Worm (Caenorhabditis elegans): ENCODE measurements around the gene mccc-1.

The mccc-1 gene

ce11 chrIV:9884257-9884656, at the start of gene mccc-1, which contains the start of gene prp-18:
TSS of gene mccc-1 (plus strand) at chrIV:9884570.
TSS of gene prp-18 (minus strand) at chrIV:9884383.
- TF ChIP-seq daf-16 (GFP tag; optimal IDR thresholded peaks at IDR 0.05) (no peak), daf-16 (tag; optimal IDR thresholded peaks at IDR 0.05) (no peak), lin-38 (GFP tag; IDR thresholded peaks at IDR 0.05) (peak; percentile 94), unc-130 (GFP tag; optimal IDR thresholded peaks at IDR 0.05) (peak; percentile 64), Y75B8A.6 (GFP tag; IDR thresholded peaks at IDR 0.05) (no peak), rbr-2 (tag; optimal IDR thresholded peaks at IDR 0.05) (no peak), lin-39 (tag; optimal IDR thresholded peaks at IDR 0.05) (no peak), aha-1 (tag) (no peak), mdl-1 (tag; optimal IDR thresholded peaks at IDR 0.05) (no peak), spr-3 (GFP tag; optimal IDR thresholded peaks at IDR 0.05) (no peak), pqm-1 (tag; optimal IDR thresholded peaks at IDR 0.05) (no peak), mxl-2 (GFP tag; conservative IDR thresholded peaks at IDR 0.05) (no peak), mes-2 (tag; optimal IDR thresholded peaks at IDR 0.05; ENCODE audit: poor library complexity, severe bottlenecking) (peak; percentile 72), nhr-77 (tag; optimal IDR thresholded peaks at IDR 0.05) (peak; percentile 34), nhr-28 (tag; optimal IDR thresholded peaks at IDR 0.05) (peak; percentile 4), ztf-11 (tag; optimal IDR thresholded peaks at IDR 0.05) (no peak), nhr-76 (tag; optimal IDR thresholded peaks at IDR 0.05) (no peak), T20F7.1 (GFP tag; optimal IDR thresholded peaks at IDR 0.05) (peak; percentile 48), dpl-1 (GFP tag; optimal IDR thresholded peaks at IDR 0.05) (peak; percentile 61), hmg-1.1 (GFP tag; IDR thresholded peaks at IDR 0.05) (no peak), ama-1 (optimal IDR thresholded peaks at IDR 0.05) (no peak), aly-2 (tag; optimal IDR thresholded peaks at IDR 0.05) (no peak), gei-8 (GFP tag; optimal IDR thresholded peaks at IDR 0.05) (no peak), snpc-4 (tag; optimal IDR thresholded peaks at IDR 0.05) (no peak), lim-7 (GFP tag; IDR thresholded peaks at IDR 0.05) (no peak), dve-1 (tag; optimal IDR thresholded peaks at IDR 0.05; ENCODE audit: insufficient read depth) (no peak), pha-4 (GFP tag; IDR thresholded peaks at IDR 0.05) (no peak), pha-4 (tag; optimal IDR thresholded peaks at IDR 0.05) (no peak), dmd-8 (GFP tag; IDR thresholded peaks at IDR 0.05) (no peak), attf-4 (tag; optimal IDR thresholded peaks at IDR 0.05) (no peak), ZK546.5 (tag; optimal IDR thresholded peaks at IDR 0.05) (no peak), dmd-6 (GFP tag; IDR thresholded peaks at IDR 0.05) (no peak), skn-1 (tag; optimal IDR thresholded peaks at IDR 0.05) (no peak), Y105C5A.15 (GFP tag; IDR thresholded peaks at IDR 0.05) (no peak), mep-1 (tag; optimal IDR thresholded peaks at IDR 0.05) (no peak), F37D6.2 (tag; optimal IDR thresholded peaks at IDR 0.05) (no peak), daf-8 (GFP tag; IDR thresholded peaks at IDR 0.05) (no peak), nhr-41 (GFP tag; IDR thresholded peaks at IDR 0.05) (no peak), zip-11 (GFP tag; IDR thresholded peaks at IDR 0.05) (no peak), hlh-11 (tag; optimal IDR thresholded peaks at IDR 0.05) (peak; percentile 3), madf-5 (GFP tag; IDR thresholded peaks at IDR 0.05) (0 out of 4 replicates have a peak, but pooled peaks of 1 of the 2 experiments have one; percentile 14), ceh-28 (tag; optimal IDR thresholded peaks at IDR 0.05) (no peak), D1046.2 (GFP tag; IDR thresholded peaks at IDR 0.05) (no peak), F49E8.2 (tag; optimal IDR thresholded peaks at IDR 0.05; ENCODE audit: borderline replicate concordance) (no peak), egl-27 (tag; optimal IDR thresholded peaks at IDR 0.05) (no peak), duxl-1 (tag; optimal IDR thresholded peaks at IDR 0.05; ENCODE audit: poor library complexity) (no peak), lir-3 (tag; optimal IDR thresholded peaks at IDR 0.05) (no peak), ceh-32 (tag; optimal IDR thresholded peaks at IDR 0.05; ENCODE audit: poor library complexity) (no peak), ces-1 (GFP tag; optimal IDR thresholded peaks at IDR 0.05) (no peak), ceh-44 (GFP tag; IDR thresholded peaks at IDR 0.05) (no peak), saeg-2 (GFP tag; IDR thresholded peaks at IDR 0.05) (no peak), sdz-12 (GFP tag; optimal IDR thresholded peaks at IDR 0.05) (no peak), nhr-6 (tag; optimal IDR thresholded peaks at IDR 0.05) (peak; percentile 57), dmd-9 (GFP tag; IDR thresholded peaks at IDR 0.05) (no peak)

Data from whole organism, L4 larva.